Worm (Caenorhabditis elegans): Measurements from ENCODE around the gene Y54G11A.4.

Gene Y54G11A.4

DNA sequence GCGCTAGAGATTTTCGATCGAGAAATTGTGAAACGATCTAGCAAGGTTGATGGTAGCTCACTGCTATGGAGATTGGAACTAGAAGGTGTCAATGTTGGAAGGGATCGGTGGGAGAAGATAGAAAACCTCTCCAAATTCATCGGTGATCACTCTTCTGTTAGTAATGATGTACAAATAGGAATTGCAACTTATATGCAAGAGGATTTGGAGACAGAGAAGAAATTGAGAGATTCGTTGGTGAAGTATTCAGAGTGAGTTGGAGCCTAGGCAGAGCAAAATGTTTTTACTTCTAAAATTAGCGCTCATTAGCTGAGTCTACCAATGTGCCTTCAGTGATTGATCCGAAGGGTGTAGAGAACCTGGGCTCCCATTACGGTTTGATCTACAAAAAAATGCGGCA lies 1.8 kb downstream of the Y54G11A.4 start:
- TF ChIP-seq efl-1 (optimal IDR thresholded peaks at IDR 0.05) = no peak
- peak in 1 of 2 experiments; percentile 85 for TF ChIP-seq efl-1 (GFP tag; optimal IDR thresholded peaks at IDR 0.05 in 1 of 2)
- TF ChIP-seq C16A3.4 (tag; optimal IDR thresholded peaks at IDR 0.05) = no peak
- TF ChIP-seq zag-1 (tag; optimal IDR thresholded peaks at IDR 0.05) = no peak
- no peak for TF ChIP-seq ces-1 (GFP tag; optimal IDR thresholded peaks at IDR 0.05)

DNA sequence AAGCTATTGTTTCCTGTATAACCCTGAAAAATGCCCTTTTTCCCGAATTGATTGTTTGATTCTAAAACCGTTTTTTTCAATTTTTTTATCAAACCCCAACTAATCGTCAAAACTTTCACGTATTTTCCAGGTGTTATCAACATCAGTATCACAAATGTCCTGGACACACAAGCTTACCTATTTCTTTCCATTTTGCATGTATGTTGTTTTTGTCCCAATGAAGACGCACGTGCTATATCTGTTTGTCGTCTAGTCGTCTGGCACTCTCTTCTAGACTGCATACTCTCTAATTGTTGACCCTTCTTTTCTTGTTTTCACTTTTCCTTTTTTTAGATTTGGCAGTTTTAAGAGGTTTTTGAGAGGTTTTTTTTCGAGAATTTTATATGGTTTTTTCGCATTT lies 3.7 kb downstream of the Y54G11A.4 start:
- TF ChIP-seq F16B12.6 (tag; optimal IDR thresholded peaks at IDR 0.05) (no peak), skn-1 (tag; optimal IDR thresholded peaks at IDR 0.05) (peak; percentile 66), snu-23 (GFP tag; optimal IDR thresholded peaks at IDR 0.05) (peak; percentile 77), hpl-2 (GFP tag; optimal IDR thresholded peaks at IDR 0.05) (no peak), lsy-2 (tag; optimal IDR thresholded peaks at IDR 0.05) (peak; percentile 24 to 46), fkh-10 (GFP tag; optimal IDR thresholded peaks at IDR 0.05) (no peak), fkh-8 (tag; optimal IDR thresholded peaks at IDR 0.05) (no peak), lir-3 (tag; optimal IDR thresholded peaks at IDR 0.05; ENCODE audit: poor library complexity) (no peak), ztf-11 (tag; optimal IDR thresholded peaks at IDR 0.05) (no peak), nhr-77 (tag; optimal IDR thresholded peaks at IDR 0.05) (peak; percentile 68), mdl-1 (tag; optimal IDR thresholded peaks at IDR 0.05) (peak in 1 of 2 experiments; percentile 96), pax-3 (tag; optimal IDR thresholded peaks at IDR 0.05) (no peak), lin-35 (GFP tag; optimal IDR thresholded peaks at IDR 0.05) (peak; percentile 14 to 68), lin-14 (GFP tag; optimal IDR thresholded peaks at IDR 0.05) (peak; percentile 80), unc-62 (GFP tag; optimal IDR thresholded peaks at IDR 0.05) (no peak), swsn-7 (tag; optimal IDR thresholded peaks at IDR 0.05) (peak; percentile 19), nhr-28 (tag; optimal IDR thresholded peaks at IDR 0.05) (no peak), nhr-47 (tag; optimal IDR thresholded peaks at IDR 0.05) (peak; percentile 9), dpl-1 (GFP tag; optimal IDR thresholded peaks at IDR 0.05) (peak in 2 of 3 experiments; percentile 46 to 47), snpc-4 (tag; optimal IDR thresholded peaks at IDR 0.05) (no peak), ceh-82 (tag; optimal IDR thresholded peaks at IDR 0.05) (no peak), nhr-237 (tag; optimal IDR thresholded peaks at IDR 0.05) (no peak), nhr-71 (tag; optimal IDR thresholded peaks at IDR 0.05) (peak; percentile 69), elt-2 (tag; optimal IDR thresholded peaks at IDR 0.05) (peak; percentile 87), egl-13 (tag; optimal IDR thresholded peaks at IDR 0.05) (no peak), ets-5 (GFP tag; IDR thresholded peaks at IDR 0.05) (no peak), mef-2 (tag; optimal IDR thresholded peaks at IDR 0.05) (no peak), efl-1 (optimal IDR thresholded peaks at IDR 0.05) (peak; percentile 30 to 49), efl-1 (GFP tag; optimal IDR thresholded peaks at IDR 0.05 in 1 of 2) (peak in 1 of 2 experiments; percentile 72), mep-1 (tag; optimal IDR thresholded peaks at IDR 0.05) (peak; percentile 75), ztf-4 (tag; optimal IDR thresholded peaks at IDR 0.05) (no peak), xbp-1 (tag; optimal IDR thresholded peaks at IDR 0.05) (no peak), tlp-1 (tag; optimal IDR thresholded peaks at IDR 0.05) (no peak), nhr-12 (tag; optimal IDR thresholded peaks at IDR 0.05) (no peak), ceh-8 (GFP tag; optimal IDR thresholded peaks at IDR 0.05) (no peak), C16A3.4 (tag; optimal IDR thresholded peaks at IDR 0.05) (no peak), C04F5.9 (tag; optimal IDR thresholded peaks at IDR 0.05) (no peak), pag-3 (tag; optimal IDR thresholded peaks at IDR 0.05; ENCODE audit: borderline replicate concordance, insufficient read depth) (no peak), ceh-63 (GFP tag; optimal IDR thresholded peaks at IDR 0.05) (no peak), aly-2 (tag; optimal IDR thresholded peaks at IDR 0.05) (no peak), tbx-2 (tag; optimal IDR thresholded peaks at IDR 0.05) (peak; percentile 35), grh-1 (GFP tag; IDR thresholded peaks at IDR 0.05) (no peak), unc-86 (tag; optimal IDR thresholded peaks at IDR 0.05) (no peak), hlh-17 (GFP tag; optimal IDR thresholded peaks at IDR 0.05; ENCODE audit: borderline replicate concordance) (no peak), C34B4.2 (tag; optimal IDR thresholded peaks at IDR 0.05) (no peak), egl-27 (tag; optimal IDR thresholded peaks at IDR 0.05) (no peak), fkh-4 (tag; optimal IDR thresholded peaks at IDR 0.05; ENCODE audit: borderline replicate concordance) (no peak), zag-1 (tag; optimal IDR thresholded peaks at IDR 0.05) (no peak), unc-98 (GFP tag; IDR thresholded peaks at IDR 0.05) (no peak), fos-1 (tag; optimal IDR thresholded peaks at IDR 0.05) (peak; percentile 32)

All from whole organism, L1 larva.